Fruit fly (Drosophila melanogaster) whole organism, embryonic: ENCODE data around the gene Ube4B.

Source experiments
- Aef1 ChIP-seq: fragments of 200-800 bp; sonication (Bioruptor generic); IDR thresholded peaks from 3 replicates; pipeline ENCODE4 v1.3.6; 2022; ENCODE audit warnings: missing biosample characterization, missing genetic modification characterization
- Asciz ChIP-seq: fragments of 200-800 bp; sonication (Bioruptor generic); optimal IDR thresholded peaks from 2 replicates; lab custom pipeline; 2017; ENCODE audit warnings: missing biosample characterization, mild to moderate bottlenecking, missing genetic modification characterization, missing genetic modification reagents
- CG10979 ChIP-seq: fragments of 200-800 bp; sonication (Bioruptor generic); optimal IDR thresholded peaks from 2 replicates; lab custom pipeline; 2018; ENCODE audit warnings: missing biosample characterization, mild to moderate bottlenecking, missing genetic modification characterization, moderate library complexity
- CG11247 ChIP-seq: fragments of 200-800 bp; sonication (Bioruptor generic); IDR thresholded peaks from 2 replicates; pipeline ENCODE4 v1.3.6; 2022; ENCODE audit warnings: missing biosample characterization, missing genetic modification characterization
- CG11504 ChIP-seq: fragments of 200-800 bp; sonication (Bioruptor generic); optimal IDR thresholded peaks from 3 replicates; lab custom pipeline; 2019; ENCODE audit warnings: missing biosample characterization, mild to moderate bottlenecking, missing genetic modification characterization, moderate library complexity
- CG13624 ChIP-seq: fragments of 200-800 bp; sonication (Bioruptor generic); optimal IDR thresholded peaks from 2 replicates; lab custom pipeline; 2016; ENCODE audit warnings: missing biosample characterization, missing genetic modification characterization
- CG13894 ChIP-seq: fragments of 200-800 bp; sonication (Bioruptor generic); optimal IDR thresholded peaks from 3 replicates; lab custom pipeline; 2018; ENCODE audit warnings: missing biosample characterization, mild to moderate bottlenecking, missing genetic modification characterization, moderate library complexity
- CG14710 ChIP-seq: fragments of 200-800 bp; sonication (Bioruptor generic); optimal IDR thresholded peaks from 3 replicates; lab custom pipeline; 2019; ENCODE audit warnings: missing biosample characterization, mild to moderate bottlenecking, missing genetic modification characterization, moderate library complexity
- CG15601 ChIP-seq: fragments of 200-800 bp; sonication (Bioruptor generic); optimal IDR thresholded peaks from 3 replicates; lab custom pipeline; 2019; ENCODE audit warnings: missing biosample characterization, mild to moderate bottlenecking, missing genetic modification characterization, moderate library complexity
- CG1603 ChIP-seq: fragments of 200-800 bp; sonication (Bioruptor generic); optimal IDR thresholded peaks from 2 replicates; lab custom pipeline; 2019; ENCODE audit warnings: missing biosample characterization, mild to moderate bottlenecking, missing genetic modification characterization, moderate library complexity
- CG16815 ChIP-seq: fragments of 200-800 bp; sonication (Bioruptor generic); optimal IDR thresholded peaks from 3 replicates; lab custom pipeline; 2017; ENCODE audit warnings: missing biosample characterization, mild to moderate bottlenecking, missing genetic modification characterization
- CG2712 ChIP-seq: fragments of 200-800 bp; optimal IDR thresholded peaks from 3 replicates; lab custom pipeline; 2019; ENCODE audit warnings: missing biosample characterization, mild to moderate bottlenecking, missing genetic modification characterization, moderate library complexity
- CG31224 ChIP-seq: fragments of 200-800 bp; sonication (Bioruptor generic); IDR thresholded peaks from 2 replicates; pipeline ENCODE4 v1.3.6; 2022; ENCODE audit warnings: missing biosample characterization, missing genetic modification characterization
- CG31388 ChIP-seq: fragments of 200-800 bp; sonication (Bioruptor generic); optimal IDR thresholded peaks from 2 replicates; lab custom pipeline; 2016; ENCODE audit warnings: missing biosample characterization, missing genetic modification characterization
- CG33213 ChIP-seq: fragments of 200-800 bp; sonication (Bioruptor generic); optimal IDR thresholded peaks from 3 replicates; lab custom pipeline; 2016; ENCODE audit warnings: missing biosample characterization, missing genetic modification characterization
- CG34224 ChIP-seq: fragments of 200-800 bp; sonication (Bioruptor generic); IDR thresholded peaks from 3 replicates; pipeline ENCODE4 v1.3.6; 2022; ENCODE audit warnings: missing biosample characterization, missing genetic modification characterization; ENCODE audit not compliant: partially characterized antibody
- CG34422 ChIP-seq: fragments of 200-800 bp; sonication (Bioruptor generic); IDR thresholded peaks from 3 replicates; pipeline ENCODE4 v1.3.6; 2022; ENCODE audit warnings: missing biosample characterization, missing genetic modification characterization
- CG42726 ChIP-seq: fragments of 200-800 bp; sonication (Bioruptor generic); IDR thresholded peaks from 2 replicates; pipeline ENCODE4 v1.3.6; 2022; ENCODE audit warnings: missing biosample characterization, missing genetic modification characterization; ENCODE audit not compliant: partially characterized antibody
- CG4404 ChIP-seq: fragments of 200-800 bp; sonication (Bioruptor generic); IDR thresholded peaks from 2 replicates; pipeline ENCODE4 v1.3.6; 2022; ENCODE audit warnings: missing biosample characterization, missing genetic modification characterization
- CG6175 ChIP-seq: fragments of 200-800 bp; sonication (Bioruptor generic); IDR thresholded peaks from 3 replicates; pipeline ENCODE4 v1.3.6; 2022; ENCODE audit warnings: missing biosample characterization, missing genetic modification characterization
- CG6272 ChIP-seq: fragments of 200-800 bp; sonication (Bioruptor generic); IDR thresholded peaks from 2 replicates; pipeline ENCODE4 v1.3.6; 2022; ENCODE audit warnings: missing biosample characterization, missing genetic modification characterization
- CG7745 ChIP-seq: fragments of 200-800 bp; sonication (Bioruptor generic); optimal IDR thresholded peaks from 2 replicates; lab custom pipeline; 2018; ENCODE audit warnings: missing biosample characterization, mild to moderate bottlenecking, missing genetic modification characterization, moderate library complexity
- CG7839 ChIP-seq: fragments of 200-800 bp; sonication (Bioruptor generic); optimal IDR thresholded peaks from 3 replicates; lab custom pipeline; 2018; ENCODE audit warnings: missing biosample characterization, mild to moderate bottlenecking, missing genetic modification characterization, moderate library complexity
- CG8359 ChIP-seq: fragments of 200-800 bp; sonication (Bioruptor generic); optimal IDR thresholded peaks from 2 replicates; lab custom pipeline; 2017; ENCODE audit warnings: missing biosample characterization, mild to moderate bottlenecking, missing genetic modification characterization, borderline replicate concordance
- CG8478 ChIP-seq: fragments of >200 bp; optimal IDR thresholded peaks from 2 replicates; lab custom pipeline; 2018
- CG9797 ChIP-seq: fragments of 200-800 bp; sonication (Bioruptor generic); optimal IDR thresholded peaks from 3 replicates; lab custom pipeline; 2018; ENCODE audit warnings: missing biosample characterization, mild to moderate bottlenecking, missing genetic modification characterization
- Dip3 ChIP-seq: fragments of 200-800 bp; sonication (Bioruptor generic); optimal IDR thresholded peaks from 3 replicates; lab custom pipeline; 2016; ENCODE audit warnings: missing biosample characterization, missing genetic modification characterization
- Hand ChIP-seq: fragments of 200-800 bp; sonication (Bioruptor generic); optimal IDR thresholded peaks from 2 replicates; lab custom pipeline; 2017; ENCODE audit warnings: mild to moderate bottlenecking, missing biosample characterization, missing genetic modification reagents, missing genetic modification characterization
- Kr ChIP-seq: fragments of 200-800 bp; sonication (Bioruptor generic); optimal IDR thresholded peaks from 2 replicates; lab custom pipeline; 2017; ENCODE audit warnings: missing biosample characterization, mild to moderate bottlenecking, missing genetic modification characterization
- Lim3 ChIP-seq: fragments of 200-800 bp; sonication (Bioruptor generic); IDR thresholded peaks from 2 replicates; pipeline ENCODE4 v1.3.6; 2022; ENCODE audit warnings: missing biosample characterization, missing genetic modification characterization
- Nf-YB ChIP-seq: fragments of 200-800 bp; sonication (Bioruptor generic); optimal IDR thresholded peaks from 3 replicates; lab custom pipeline; 2019; ENCODE audit warnings: missing biosample characterization, mild to moderate bottlenecking, missing genetic modification characterization, moderate library complexity
- Rfx ChIP-seq: fragments of 200-800 bp; sonication (Bioruptor generic); IDR thresholded peaks from 2 replicates; pipeline ENCODE4 v1.3.6; 2022; ENCODE audit warnings: missing biosample characterization, missing genetic modification characterization
- al ChIP-seq: fragments of 200-800 bp; sonication (Bioruptor generic); IDR thresholded peaks from 2 replicates; pipeline ENCODE4 v1.3.6; 2022; ENCODE audit warnings: missing biosample characterization, missing genetic modification characterization
- bbx ChIP-seq: fragments of 200-800 bp; sonication (Bioruptor generic); IDR thresholded peaks from 2 replicates; pipeline ENCODE4 v1.3.6; 2022; ENCODE audit warnings: missing biosample characterization, missing genetic modification characterization; ENCODE audit not compliant: partially characterized antibody
- chinmo ChIP-seq: fragments of 200-800 bp; sonication (Bioruptor generic); IDR thresholded peaks from 4 replicates; pipeline ENCODE4 v1.3.6; 2022; ENCODE audit warnings: missing biosample characterization, missing genetic modification characterization; ENCODE audit not compliant: partially characterized antibody
- da ChIP-seq: fragments of 200-800 bp; sonication (Bioruptor generic); optimal IDR thresholded peaks from 2 replicates; lab custom pipeline; 2016; ENCODE audit warnings: missing biosample characterization, missing genetic modification characterization
- exex ChIP-seq: fragments of 200-800 bp; sonication (Bioruptor generic); optimal IDR thresholded peaks from 4 replicates; lab custom pipeline; 2018; ENCODE audit warnings: missing biosample characterization, mild to moderate bottlenecking, missing genetic modification characterization, moderate library complexity
- ftz-f1 ChIP-seq: fragments of 200-800 bp; sonication (Bioruptor generic); optimal IDR thresholded peaks from 2 replicates; lab custom pipeline; 2016; ENCODE audit warnings: missing biosample characterization, missing genetic modification characterization
- gem ChIP-seq: fragments of 200-800 bp; sonication (Bioruptor generic); optimal IDR thresholded peaks from 2 replicates; lab custom pipeline; 2019; ENCODE audit warnings: missing biosample characterization, mild to moderate bottlenecking, missing genetic modification characterization, moderate library complexity
- klu ChIP-seq: fragments of 200-800 bp; sonication (Bioruptor generic); IDR thresholded peaks from 2 replicates; pipeline ENCODE4 v1.3.6; 2022; ENCODE audit warnings: missing biosample characterization, missing genetic modification characterization
- luna ChIP-seq: fragments of 200-800 bp; sonication (Bioruptor generic); optimal IDR thresholded peaks from 2 replicates; lab custom pipeline; 2016; ENCODE audit warnings: missing biosample characterization, missing genetic modification characterization
- pan ChIP-seq, 4 experiments: fragments of >200 bp in 3 of 4; fragments of 200-800 bp in 1 of 4; sonication (Bioruptor generic) in 1 of 4; optimal IDR thresholded peaks in 3 of 4; IDR thresholded peaks in 1 of 4; 2 replicates each; pipeline versions ENCODE4 v1.3.6 to Lab custom; 2017 to 2022; ENCODE audit warnings: missing biosample characterization in 2 of 4, missing genetic modification characterization in 2 of 4, mixed read lengths in 1 of 4
- phol ChIP-seq: fragments of 200-800 bp; sonication (Bioruptor generic); optimal IDR thresholded peaks from 3 replicates; lab custom pipeline; 2018; ENCODE audit warnings: missing biosample characterization, mild to moderate bottlenecking, missing genetic modification characterization, moderate library complexity
- row ChIP-seq: fragments of 200-800 bp; sonication (Bioruptor generic); IDR thresholded peaks from 3 replicates; pipeline ENCODE4 v1.3.6; 2022; ENCODE audit warnings: missing biosample characterization, missing genetic modification characterization
- sc ChIP-seq, 3 experiments: fragments of >200 bp in 2 of 3; fragments of 200-800 bp in 1 of 3; sonication (Bioruptor generic) in 1 of 3; optimal IDR thresholded peaks; 2 replicates in 2 of 3; 3 replicates in 1 of 3; lab custom pipeline; 2017; ENCODE audit warnings: mild to moderate bottlenecking in 1 of 3, missing biosample characterization in 1 of 3, missing genetic modification characterization in 1 of 3, missing genetic modification reagents in 1 of 3
- sima ChIP-seq: fragments of 200-800 bp; sonication (Bioruptor generic); optimal IDR thresholded peaks from 2 replicates; lab custom pipeline; 2016; ENCODE audit warnings: missing biosample characterization, missing genetic modification characterization
- trh ChIP-seq: fragments of 200-800 bp; sonication (Bioruptor generic); optimal IDR thresholded peaks from 2 replicates; lab custom pipeline; 2016; ENCODE audit warnings: missing biosample characterization, missing genetic modification characterization
- zen2 ChIP-seq: fragments of 200-800 bp; sonication (Bioruptor generic); IDR thresholded peaks from 3 replicates; pipeline ENCODE4 v1.3.6; 2022; ENCODE audit warnings: missing biosample characterization, missing genetic modification characterization; ENCODE audit not compliant: partially characterized antibody

The Ube4B gene

DNA sequence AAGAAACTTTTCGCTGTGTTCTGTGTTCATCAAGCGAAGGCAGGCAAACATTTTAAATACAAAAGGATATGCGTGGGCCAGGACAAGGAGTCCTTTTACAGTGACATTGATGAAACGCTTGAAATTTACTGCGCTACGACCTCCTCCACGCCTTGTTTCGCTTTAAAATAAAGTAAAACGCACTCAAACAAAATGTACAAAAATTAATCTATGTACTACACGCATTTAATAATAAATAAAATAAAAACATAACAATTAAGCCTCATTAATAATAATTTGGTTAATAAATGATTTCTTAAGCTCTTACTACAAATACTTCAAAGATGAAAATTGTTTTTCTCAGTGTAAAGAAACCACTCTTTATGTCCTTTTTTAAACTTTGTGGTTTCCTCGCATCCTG, 34.2 kb downstream of the Ube4B start (continued):
- TF ChIP-seq Rfx (GFP tag; lab: Robert Waterston, UW) (no peak), sc (optimal IDR thresholded peaks at IDR 0.05; lab: Kevin White, UChicago) (no peak), sc (GFP tag; optimal IDR thresholded peaks at IDR 0.05; lab: Kevin White, UChicago) (no peak), klu (GFP tag; lab: Robert Waterston, UW) (no peak), pan (optimal IDR thresholded peaks at IDR 0.05; lab: Kevin White, UChicago) (no peak), pan (GFP tag; optimal IDR thresholded peaks at IDR 0.05 in 1 of 2, IDR thresholded peaks at IDR 0.05 in 1 of 2) (peak in 1 of 2 experiments; percentile 10)

DNA sequence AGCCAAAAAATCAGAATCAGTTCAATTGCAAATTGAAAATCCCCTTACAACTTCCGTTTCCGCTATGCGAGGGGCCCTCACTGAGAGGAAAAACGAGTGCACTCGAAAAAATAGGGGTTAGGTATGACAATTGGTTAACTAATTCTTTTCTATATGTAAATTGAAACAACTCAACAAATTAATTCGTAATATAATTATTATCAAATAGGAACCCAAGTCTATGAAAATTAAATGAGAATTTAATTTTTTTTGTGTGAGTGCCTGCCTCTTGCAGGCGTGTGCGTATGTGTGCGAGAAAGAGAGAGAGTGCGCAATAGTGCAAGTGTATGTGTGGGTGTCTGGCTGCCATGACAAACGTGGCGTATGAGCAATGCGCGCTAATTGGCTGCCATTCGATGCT, 37.1 kb downstream of the Ube4B start:
- TF ChIP-seq chinmo (GFP tag; lab: Robert Waterston, UW) (no peak), CG8478 (lab: Kevin White, UChicago) (no peak), CG34422 (GFP tag; lab: Robert Waterston, UW) (peak; percentile 29; the same call in 1 of the 3 replicates), bbx (GFP tag; lab: Robert Waterston, UW) (no peak), CG13624 (GFP tag; lab: Kevin White, UChicago) (no peak), CG31388 (no peak), Rfx (GFP tag; lab: Robert Waterston, UW) (no peak), CG11247 (GFP tag; lab: Robert Waterston, UW) (no peak), CG7839 (no peak), CG7745 (tag; lab: Kevin White, UChicago) (no peak), Nf-YB (no peak), Lim3 (no peak), row (0 out of 3 replicates have a peak, but pooled peaks have one; percentile 40), CG8359 (GFP tag; lab: Kevin White, UChicago) (no peak), phol (peak; percentile 28), gem (tag; lab: Kevin White, UChicago) (peak; percentile 53), ftz-f1 (no peak), CG10979 (tag; lab: Kevin White, UChicago) (peak; percentile 25), CG16815 (GFP tag; lab: Kevin White, UChicago) (no peak), CG4404 (GFP tag; lab: Robert Waterston, UW) (no peak), Hand (GFP tag; lab: Kevin White, UChicago) (peak; percentile 6), zen2 (GFP tag; lab: Robert Waterston, UW) (no peak), Dip3 (no peak), trh (GFP tag; lab: Kevin White, UChicago) (no peak), CG11504 (tag; lab: Kevin White, UChicago) (peak; percentile 52), CG15601 (tag; lab: Kevin White, UChicago) (no peak), CG2712 (tag; lab: Kevin White, UChicago) (peak; percentile 25), Asciz (no peak), sima (GFP tag; lab: Kevin White, UChicago) (no peak), CG6272 (no peak), CG6175 (no peak), CG9797 (GFP tag; lab: Kevin White, UChicago) (no peak), Kr (GFP tag; lab: Kevin White, UChicago) (no peak), CG13894 (tag; lab: Kevin White, UChicago) (no peak), CG34224 (GFP tag; lab: Robert Waterston, UW) (no peak), CG14710 (tag; lab: Kevin White, UChicago) (peak; percentile 6), al (GFP tag; lab: Robert Waterston, UW) (no peak), CG31224 (GFP tag; lab: Robert Waterston, UW) (no peak), luna (GFP tag; lab: Kevin White, UChicago) (no peak), exex (tag; lab: Kevin White, UChicago) (no peak), CG1603 (tag; lab: Kevin White, UChicago) (no peak), CG42726 (no peak), da (GFP tag; lab: Kevin White, UChicago) (no peak), CG33213 (GFP tag; lab: Kevin White, UChicago) (no peak), Aef1 (GFP tag; lab: Robert Waterston, UW) (no peak)
